Worm (Caenorhabditis elegans) whole organism, L1 larva: Measurements from ENCODE around the gene amx-3.

Experiments
- C04F5.9 ChIP-seq: sonication (generic microtip); optimal IDR thresholded peaks from 2 replicates; lab custom pipeline; 2016; ENCODE audit warnings: missing genetic modification characterization, missing compliant biosample characterization
- C16A3.4 ChIP-seq: fragments of 150-350 bp; optimal IDR thresholded peaks from 2 replicates; lab custom pipeline; 2014; ENCODE audit warnings: missing biosample characterization, missing genetic modification characterization
- C34B4.2 ChIP-seq: sonication (generic microtip); optimal IDR thresholded peaks from 2 replicates; lab custom pipeline; 2017; ENCODE audit warnings: mild to moderate bottlenecking, missing genetic modification characterization, missing compliant biosample characterization
- F16B12.6 ChIP-seq: fragments of 150-350 bp; optimal IDR thresholded peaks from 2 replicates; lab custom pipeline; 2014; ENCODE audit warnings: missing biosample characterization, missing genetic modification characterization
- ceh-90 ChIP-seq: sonication (generic microtip); optimal IDR thresholded peaks from 2 replicates; lab custom pipeline; 2016; ENCODE audit warnings: missing genetic modification characterization, missing compliant biosample characterization
- dsc-1 ChIP-seq: sonication (generic microtip); optimal IDR thresholded peaks from 2 replicates; lab custom pipeline; 2016; ENCODE audit warnings: mild to moderate bottlenecking, missing genetic modification characterization, missing compliant biosample characterization
- efl-1 ChIP-seq, 4 experiments: fragments of 150-350 bp; optimal IDR thresholded peaks in 3 of 4; peaks in 1 of 4; 1 replicate in 1 of 4; 2 replicates in 3 of 4; lab custom pipeline; 2014; ENCODE audit warnings: missing biosample characterization in 2 of 4, missing genetic modification characterization in 2 of 4, missing genetic modification reagents in 2 of 4
- efl-3 ChIP-seq: fragments of 200-800 bp; sonication (Bioruptor generic); optimal IDR thresholded peaks from 2 replicates; lab custom pipeline; 2018; ENCODE audit warnings: mild to moderate bottlenecking, missing genetic modification characterization, missing compliant biosample characterization
- elt-3 ChIP-seq, 6 experiments: fragments of 150-350 bp in 1 of 6; sonication (generic microtip); optimal IDR thresholded peaks; 2 replicates each; lab custom pipeline; 2017 to 2018; ENCODE audit warnings: missing biosample characterization in 6 of 6, missing genetic modification characterization in 6 of 6, inconsistent platforms in 1 of 6
- fkh-10 ChIP-seq: sonication (generic microtip); optimal IDR thresholded peaks from 2 replicates; lab custom pipeline; 2017; ENCODE audit warnings: missing biosample characterization, missing genetic modification reagents, missing genetic modification characterization
- fkh-4 ChIP-seq: sonication (generic microtip); optimal IDR thresholded peaks from 2 replicates; lab custom pipeline; 2016; ENCODE audit warnings: missing compliant biosample characterization, missing genetic modification characterization, borderline replicate concordance
- fkh-8 ChIP-seq: sonication (generic microtip); optimal IDR thresholded peaks from 2 replicates; lab custom pipeline; 2016; ENCODE audit warnings: mild to moderate bottlenecking, missing genetic modification characterization, missing compliant biosample characterization
- hlh-17 ChIP-seq: fragments of 200-800 bp; sonication (Bioruptor generic); optimal IDR thresholded peaks from 2 replicates; lab custom pipeline; 2018; ENCODE audit warnings: missing genetic modification characterization, mild to moderate bottlenecking, missing compliant biosample characterization, moderate library complexity, borderline replicate concordance
- hlh-4 ChIP-seq: sonication (generic microtip); optimal IDR thresholded peaks from 2 replicates; lab custom pipeline; 2016; ENCODE audit warnings: mild to moderate bottlenecking, missing genetic modification characterization, missing compliant biosample characterization
- hpl-2 ChIP-seq: fragments of 150-350 bp; optimal IDR thresholded peaks from 2 replicates; lab custom pipeline; 2014; ENCODE audit warnings: missing biosample characterization, missing genetic modification reagents, missing genetic modification characterization
- irx-1 ChIP-seq: sonication (generic microtip); optimal IDR thresholded peaks from 2 replicates; lab custom pipeline; 2016; ENCODE audit warnings: missing genetic modification characterization, missing compliant biosample characterization
- isw-1 ChIP-seq: fragments of 200-800 bp; sonication (Bioruptor generic); IDR thresholded peaks from 2 replicates; pipeline ENCODE4 v1.3.6; 2022; ENCODE audit warnings: missing genetic modification characterization, missing compliant biosample characterization
- jun-1 ChIP-seq: fragments of 150-350 bp; optimal IDR thresholded peaks from 2 replicates; lab custom pipeline; 2014; ENCODE audit warnings: missing biosample characterization, missing genetic modification reagents, missing genetic modification characterization
- lin-15B ChIP-seq: fragments of 150-350 bp; sonication (generic microtip); optimal IDR thresholded peaks from 3 replicates; lab custom pipeline; 2014; ENCODE audit warnings: missing biosample characterization, missing genetic modification characterization
- lin-35 ChIP-seq, 2 experiments: fragments of 150-350 bp; optimal IDR thresholded peaks; 2 replicates each; lab custom pipeline; 2014; ENCODE audit warnings: missing biosample characterization in 2 of 2, missing genetic modification characterization in 2 of 2, missing genetic modification reagents in 2 of 2
- lin-39 ChIP-seq: fragments of 150-350 bp; optimal IDR thresholded peaks from 2 replicates; lab custom pipeline; 2014; ENCODE audit warnings: missing biosample characterization, missing genetic modification reagents, missing genetic modification characterization
- lir-3 ChIP-seq: sonication (generic microtip); optimal IDR thresholded peaks from 2 replicates; lab custom pipeline; 2016; ENCODE audit warnings: mild to moderate bottlenecking, missing genetic modification characterization, moderate library complexity, missing compliant biosample characterization; ENCODE audit not compliant: poor library complexity
- lsy-2 ChIP-seq, 2 experiments: fragments of 150-350 bp; optimal IDR thresholded peaks; 2 replicates each; lab custom pipeline; 2014; ENCODE audit warnings: missing biosample characterization in 2 of 2, missing genetic modification characterization in 2 of 2
- mep-1 ChIP-seq: fragments of 150-350 bp; optimal IDR thresholded peaks from 2 replicates; lab custom pipeline; 2014; ENCODE audit warnings: missing biosample characterization, missing genetic modification characterization
- nhr-11 ChIP-seq: fragments of 150-350 bp; optimal IDR thresholded peaks from 2 replicates; lab custom pipeline; 2014; ENCODE audit warnings: missing biosample characterization, missing genetic modification characterization
- nhr-20 ChIP-seq: sonication (generic microtip); optimal IDR thresholded peaks from 2 replicates; lab custom pipeline; 2016; ENCODE audit warnings: mild to moderate bottlenecking, missing genetic modification characterization, missing compliant biosample characterization
- nhr-28 ChIP-seq: fragments of 150-350 bp; optimal IDR thresholded peaks from 2 replicates; lab custom pipeline; 2014; ENCODE audit warnings: missing biosample characterization, missing genetic modification characterization
- nhr-47 ChIP-seq: sonication (generic microtip); optimal IDR thresholded peaks from 2 replicates; lab custom pipeline; 2016; ENCODE audit warnings: mild to moderate bottlenecking, missing genetic modification characterization, moderate library complexity, missing compliant biosample characterization
- nhr-84 ChIP-seq: sonication (generic microtip); optimal IDR thresholded peaks from 2 replicates; lab custom pipeline; 2017; ENCODE audit warnings: missing biosample characterization, missing genetic modification characterization
- nhr-85 ChIP-seq: sonication (generic microtip); peaks from one replicate; lab custom pipeline; 2016; ENCODE audit warnings: missing genetic modification characterization, inconsistent platforms, missing compliant biosample characterization
- nhr-90 ChIP-seq: sonication (generic microtip); optimal IDR thresholded peaks from 2 replicates; lab custom pipeline; 2016; ENCODE audit warnings: mild to moderate bottlenecking, missing genetic modification characterization, missing compliant biosample characterization; ENCODE audit not compliant: poor library complexity
- pag-3 ChIP-seq: sonication (generic microtip); optimal IDR thresholded peaks from 2 replicates; lab custom pipeline; 2017; ENCODE audit warnings: missing genetic modification characterization, mild to moderate bottlenecking, missing compliant biosample characterization, antibody characterized with exemption, borderline replicate concordance; ENCODE audit not compliant: insufficient read depth
- pax-3 ChIP-seq: fragments of 200-800 bp; sonication (Bioruptor generic); optimal IDR thresholded peaks from 2 replicates; lab custom pipeline; 2018; ENCODE audit warnings: mild to moderate bottlenecking, missing genetic modification characterization, moderate library complexity, missing compliant biosample characterization
- pqm-1 ChIP-seq: sonication (generic microtip); optimal IDR thresholded peaks from 3 replicates; lab custom pipeline; 2017; ENCODE audit warnings: missing biosample characterization, missing genetic modification characterization
- skn-1 ChIP-seq: fragments of 150-350 bp; optimal IDR thresholded peaks from 2 replicates; lab custom pipeline; 2014; ENCODE audit warnings: missing biosample characterization, missing genetic modification characterization
- sox-4 ChIP-seq: sonication (generic microtip); optimal IDR thresholded peaks from 2 replicates; lab custom pipeline; 2016; ENCODE audit warnings: missing genetic modification characterization, missing compliant biosample characterization
- tbx-2 ChIP-seq: sonication (generic microtip); optimal IDR thresholded peaks from 2 replicates; lab custom pipeline; 2016; ENCODE audit warnings: missing genetic modification characterization, missing compliant biosample characterization
- tlp-1 ChIP-seq: fragments of 150-350 bp; optimal IDR thresholded peaks from 2 replicates; lab custom pipeline; 2014; ENCODE audit warnings: missing biosample characterization, missing genetic modification characterization
- unc-130 ChIP-seq: fragments of 150-350 bp; optimal IDR thresholded peaks from 2 replicates; lab custom pipeline; 2017; ENCODE audit warnings: missing biosample characterization, missing genetic modification characterization, inconsistent platforms
- unc-30 ChIP-seq: sonication (generic microtip); optimal IDR thresholded peaks from 2 replicates; lab custom pipeline; 2017; ENCODE audit warnings: missing biosample characterization, missing genetic modification characterization
- unc-62 ChIP-seq: fragments of 150-350 bp; optimal IDR thresholded peaks from 2 replicates; lab custom pipeline; 2014; ENCODE audit warnings: missing biosample characterization, missing genetic modification reagents, missing genetic modification characterization
- vab-15 ChIP-seq: sonication (generic microtip); optimal IDR thresholded peaks from 2 replicates; lab custom pipeline; 2017; ENCODE audit warnings: missing genotype, mild to moderate bottlenecking, missing genetic modification characterization, missing compliant biosample characterization
- xbp-1 ChIP-seq: sonication (generic microtip); optimal IDR thresholded peaks from 2 replicates; lab custom pipeline; 2016; ENCODE audit warnings: missing genetic modification characterization, missing compliant biosample characterization
- zag-1 ChIP-seq: fragments of 150-350 bp; optimal IDR thresholded peaks from 2 replicates; lab custom pipeline; 2014; ENCODE audit warnings: missing biosample characterization, missing genetic modification characterization
- zip-4 ChIP-seq: fragments of 200-800 bp; sonication (Bioruptor generic); optimal IDR thresholded peaks from 2 replicates; lab custom pipeline; 2018; ENCODE audit warnings: mild to moderate bottlenecking, missing genetic modification characterization, moderate library complexity, missing compliant biosample characterization
- ztf-4 ChIP-seq: fragments of 150-350 bp; optimal IDR thresholded peaks from 2 replicates; lab custom pipeline; 2014; ENCODE audit warnings: missing biosample characterization, missing genetic modification characterization

Gene amx-3

DNA sequence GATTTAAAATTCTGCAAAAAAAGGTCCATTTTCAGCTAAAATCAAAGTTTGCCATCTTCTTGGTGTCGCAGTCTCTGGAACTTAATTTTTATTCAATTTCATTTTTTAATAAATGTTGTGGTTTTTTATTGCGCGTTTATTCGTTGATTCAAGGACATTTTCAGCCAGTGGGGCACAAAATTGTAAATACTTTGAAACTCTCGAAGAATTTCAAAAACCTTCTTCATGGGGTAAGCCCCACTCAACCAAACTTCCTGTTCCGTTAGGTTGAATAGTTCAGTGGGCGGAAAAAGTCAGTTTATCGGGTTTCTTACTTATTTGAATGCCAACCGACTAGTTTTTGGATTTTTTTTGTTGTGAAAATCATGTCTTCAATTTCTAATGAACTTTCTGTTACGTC is 6.7 kb upstream of the amx-3 start, which contains the start of gene ttll-9:
ttll-9 (plus strand) TSS at position 301 of the 400 bp plus-strand sequence.
- TF ChIP-seq nhr-28 (tag; lab: Kevin White, UChicago) = no peak
- TF ChIP-seq pax-3 (tag; lab: Kevin White, UChicago) = no peak
- TF ChIP-seq jun-1 (tag; lab: Kevin White, UChicago) = no peak
- TF ChIP-seq C34B4.2 = no peak
- no peak for TF ChIP-seq lin-15B (tag; lab: Kevin White, UChicago)
- no peak for TF ChIP-seq fkh-4
- TF ChIP-seq tbx-2 (tag; lab: Kevin White, UChicago) = no peak
- TF ChIP-seq pqm-1 (tag; lab: Kevin White, UChicago) = no peak
- TF ChIP-seq xbp-1 (tag; lab: Kevin White, UChicago) = no peak
- no peak for TF ChIP-seq ceh-90 (tag; lab: Kevin White, UChicago)

DNA sequence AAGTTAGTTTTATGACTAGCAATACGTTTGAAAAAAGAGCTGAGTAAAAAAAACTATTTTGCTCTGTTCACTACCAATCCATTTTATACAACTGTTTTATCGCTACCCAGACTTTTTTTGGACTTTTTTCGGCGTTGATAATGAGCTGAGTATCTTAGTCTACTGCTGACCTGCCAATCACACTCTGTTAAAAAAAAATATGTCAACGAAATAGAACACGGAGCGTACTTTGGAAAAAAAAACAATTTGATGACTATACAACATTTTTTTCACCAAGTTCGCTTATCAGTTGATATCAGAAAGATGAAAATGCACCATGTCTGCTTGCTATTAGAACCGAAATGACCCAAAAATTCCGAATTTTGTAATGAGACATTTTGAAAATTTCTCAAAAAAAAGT is 6.2 kb upstream of the amx-3 start:
- TF ChIP-seq C04F5.9 (tag; lab: Kevin White, UChicago) = no peak
- TF ChIP-seq C16A3.4 (tag; lab: Kevin White, UChicago) = no peak
- TF ChIP-seq sox-4 (tag; lab: Kevin White, UChicago) = no peak
- no peak for TF ChIP-seq ztf-4 (tag; lab: Kevin White, UChicago)
- no peak for TF ChIP-seq tlp-1 (tag; lab: Kevin White, UChicago)

DNA sequence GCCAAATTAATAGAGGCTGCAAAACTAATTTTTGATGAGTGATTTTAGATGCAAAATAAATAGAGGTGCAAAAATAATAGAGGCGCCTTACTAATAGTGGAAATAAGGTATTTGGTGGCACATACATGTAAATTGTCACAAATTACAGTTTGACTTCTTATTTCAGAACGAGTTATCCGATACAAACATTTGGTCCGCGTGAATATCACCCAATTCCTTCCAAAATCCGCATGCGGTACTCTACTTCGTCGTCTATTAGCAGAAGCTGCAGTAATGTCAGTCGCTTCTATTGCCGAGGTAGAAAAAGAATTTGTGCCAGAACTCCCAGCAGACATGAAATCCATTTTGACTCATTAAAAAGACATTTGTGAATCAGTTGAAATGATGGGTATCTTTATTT is 3.5 kb upstream of the amx-3 start:
- TF ChIP-seq nhr-85 (tag; lab: Kevin White, UChicago) (peak; percentile 34), pax-3 (tag; lab: Kevin White, UChicago) (no peak), unc-62 (no peak), nhr-84 (tag; lab: Kevin White, UChicago) (no peak)

DNA sequence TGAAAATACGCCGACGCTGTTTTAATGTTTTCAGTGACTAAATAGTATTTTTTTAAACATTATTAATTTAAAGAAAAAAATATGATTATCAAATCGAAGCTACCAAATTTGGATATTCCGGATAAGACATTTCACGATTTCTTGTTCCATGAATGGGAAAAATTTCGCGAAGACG is 467 bp upstream of the amx-3 start, which contains the start of gene acs-12:
acs-12 (plus strand) TSS at position 76 of the 175 bp plus-strand sequence.
- TF ChIP-seq F16B12.6 (tag; lab: Kevin White, UChicago) (no peak), lin-15B (tag; lab: Kevin White, UChicago) (no peak), hlh-4 (tag; lab: Kevin White, UChicago) (no peak), lsy-2 (tag; optimal IDR thresholded peaks at IDR 0.05; lab: Kevin White, UChicago) (no peak), nhr-90 (tag; lab: Kevin White, UChicago) (no peak), hpl-2 (GFP tag; lab: Kevin White, UChicago) (no peak), irx-1 (tag; lab: Kevin White, UChicago) (no peak), lin-39 (tag; lab: Kevin White, UChicago) (no peak), mep-1 (tag; lab: Kevin White, UChicago) (no peak), efl-3 (GFP tag; lab: Kevin White, UChicago) (no peak), zag-1 (tag; lab: Kevin White, UChicago) (no peak), lin-35 (GFP tag; optimal IDR thresholded peaks at IDR 0.05; lab: Kevin White, UChicago) (no peak), nhr-20 (no peak), elt-3 (tag; optimal IDR thresholded peaks at IDR 0.05; lab: Kevin White, UChicago) (no peak), efl-1 (optimal IDR thresholded peaks at IDR 0.05; lab: Kevin White, UChicago) (no peak), efl-1 (GFP tag; optimal IDR thresholded peaks at IDR 0.05 in 1 of 2; lab: Kevin White, UChicago) (no peak), unc-130 (tag; lab: Kevin White, UChicago) (no peak), vab-15 (tag; lab: Kevin White, UChicago) (no peak)

DNA sequence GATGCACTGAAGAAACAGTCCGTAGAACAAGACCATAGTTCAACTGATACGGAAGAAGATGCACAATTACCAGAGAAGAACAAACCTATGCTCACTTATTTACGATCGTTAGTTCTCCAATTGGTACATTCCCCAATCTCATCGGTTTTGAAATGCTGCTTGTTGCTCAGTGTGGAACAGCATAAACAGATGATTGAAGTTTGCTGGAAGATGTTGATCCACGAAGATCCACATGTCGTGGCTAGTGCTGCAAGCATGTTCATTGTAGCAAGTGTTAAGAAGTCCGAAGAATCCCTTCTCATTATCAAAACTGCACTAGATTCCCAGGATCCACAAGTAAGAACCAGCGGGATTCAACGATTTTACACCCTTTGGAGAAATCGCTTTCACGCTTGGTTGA is 11.6 kb downstream of the amx-3 start:
- no peak for TF ChIP-seq zip-4
- no peak for TF ChIP-seq isw-1 (GFP tag; lab: Robert Waterston, UW)
- no peak for TF ChIP-seq nhr-47 (tag; lab: Kevin White, UChicago)
- TF ChIP-seq nhr-11 (tag; lab: Kevin White, UChicago) = no peak
- TF ChIP-seq efl-1 (optimal IDR thresholded peaks at IDR 0.05; lab: Kevin White, UChicago) = no peak
- TF ChIP-seq efl-1 (GFP tag; optimal IDR thresholded peaks at IDR 0.05 in 1 of 2; lab: Kevin White, UChicago) = no peak
- no peak for TF ChIP-seq vab-15 (tag; lab: Kevin White, UChicago)
- TF ChIP-seq pag-3 (tag; lab: Kevin White, UChicago) = no peak
- TF ChIP-seq unc-30 (tag; lab: Kevin White, UChicago) = no peak
- TF ChIP-seq lir-3 (tag; lab: Kevin White, UChicago) = no peak
- no peak for TF ChIP-seq unc-130 (tag; lab: Kevin White, UChicago)
- TF ChIP-seq lin-15B (tag; lab: Kevin White, UChicago) = no peak
- no peak for TF ChIP-seq hlh-17
- TF ChIP-seq fkh-10 (GFP tag; lab: Kevin White, UChicago) = no peak
- TF ChIP-seq fkh-8 (tag; lab: Kevin White, UChicago) = no peak
- TF ChIP-seq nhr-85 (tag; lab: Kevin White, UChicago) = no peak
- TF ChIP-seq skn-1 (tag; lab: Kevin White, UChicago) = no peak
- no peak for TF ChIP-seq lin-39 (tag; lab: Kevin White, UChicago)
- TF ChIP-seq dsc-1 = no peak
- TF ChIP-seq ceh-90 (tag; lab: Kevin White, UChicago) = no peak
- TF ChIP-seq nhr-28 (tag; lab: Kevin White, UChicago) = no peak
